Fruit fly (Drosophila melanogaster): ENCODE data around the gene Ac76E.

Gene Ac76E

dm6 chr3L:20006269-20007265, 67.5 kb downstream of the Ac76E start:
- TF ChIP-seq psq (optimal IDR thresholded peaks at IDR 0.05), result no peak
- TF ChIP-seq CG8478 (optimal IDR thresholded peaks at IDR 0.05), result no peak
- no peak for TF ChIP-seq pan (optimal IDR thresholded peaks at IDR 0.05)
- TF ChIP-seq EcR (GFP tag; optimal IDR thresholded peaks at IDR 0.05), result no peak
- no peak for TF ChIP-seq usp (GFP tag; optimal IDR thresholded peaks at IDR 0.05)
- TF ChIP-seq Dll (optimal IDR thresholded peaks at IDR 0.05), result no peak
